Fruit fly (Drosophila melanogaster): ENCODE results near the gene Dysb.

The Dysb gene

DNA sequence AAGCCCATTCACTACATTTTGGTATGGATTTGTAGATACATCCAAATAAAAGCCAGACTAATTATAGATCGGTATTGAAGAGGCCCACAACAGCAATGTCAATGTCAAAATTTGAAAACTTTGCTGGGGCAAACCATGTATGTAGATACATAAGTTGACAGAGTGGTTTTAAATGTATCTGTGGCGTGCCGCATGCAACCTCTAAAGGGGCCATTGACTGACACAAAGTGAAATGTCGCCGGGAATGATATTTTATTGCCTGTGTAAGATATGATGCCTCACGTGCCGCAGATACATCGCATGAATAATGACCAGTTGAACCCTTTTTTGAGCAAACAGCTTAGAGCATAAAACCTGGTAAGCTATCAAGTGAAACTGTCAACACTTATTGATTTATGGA is 34.9 kb upstream of the Dysb start:
- no peak for TF ChIP-seq Myc (optimal IDR thresholded peaks at IDR 0.05)
- no peak for TF ChIP-seq psq (optimal IDR thresholded peaks at IDR 0.05)
- TF ChIP-seq Sin3A (optimal IDR thresholded peaks at IDR 0.05), result no peak
- TF ChIP-seq ttk (optimal IDR thresholded peaks at IDR 0.05), result no peak

DNA sequence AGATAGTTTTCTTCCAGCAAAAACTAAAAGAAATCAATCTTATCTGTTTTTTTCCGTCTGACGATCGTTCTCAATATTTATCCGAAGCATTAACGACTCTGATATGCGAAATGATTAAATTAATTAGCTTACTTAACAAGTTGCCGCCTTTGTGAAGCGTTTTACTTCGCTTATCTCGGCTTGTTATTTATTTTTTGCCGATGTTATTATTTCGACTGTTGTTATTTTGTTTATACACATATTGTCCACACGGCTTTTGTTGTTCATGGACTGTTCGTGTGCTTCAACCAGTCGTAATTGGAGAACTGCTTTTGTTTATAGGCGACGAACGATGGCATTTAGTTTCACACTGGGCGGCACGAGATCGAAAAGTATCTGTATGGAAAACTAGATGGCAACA is 34.3 kb upstream of the Dysb start:
- TF ChIP-seq Sin3A (optimal IDR thresholded peaks at IDR 0.05) (no peak), ttk (optimal IDR thresholded peaks at IDR 0.05) (no peak), Myc (optimal IDR thresholded peaks at IDR 0.05) (no peak), psq (optimal IDR thresholded peaks at IDR 0.05) (no peak), h (optimal IDR thresholded peaks at IDR 0.05) (no peak), insv (optimal IDR thresholded peaks at IDR 0.05) (no peak)

DNA sequence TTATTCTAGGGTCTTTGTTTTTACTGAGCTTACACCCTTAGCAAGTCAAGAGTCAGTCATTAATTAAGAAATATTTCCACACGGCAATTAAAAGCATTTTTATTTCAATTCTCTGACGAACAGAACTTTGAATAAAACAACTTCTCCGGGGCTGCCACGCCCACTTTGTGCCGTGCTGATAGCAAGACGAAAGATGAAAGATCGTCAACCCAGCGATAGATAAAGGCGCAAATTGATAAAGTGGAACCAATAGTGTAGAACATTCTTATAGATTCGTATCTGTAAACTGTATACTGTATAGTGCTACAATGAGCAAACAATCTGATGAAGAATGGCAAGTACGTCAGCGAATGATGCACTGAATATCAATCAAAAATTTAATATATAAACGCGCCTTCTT is 32.6 kb upstream of the Dysb start:
- TF ChIP-seq Sin3A (optimal IDR thresholded peaks at IDR 0.05) (no peak), Myc (optimal IDR thresholded peaks at IDR 0.05) (no peak), h (optimal IDR thresholded peaks at IDR 0.05) (no peak), ttk (optimal IDR thresholded peaks at IDR 0.05) (no peak), insv (optimal IDR thresholded peaks at IDR 0.05) (no peak)

DNA sequence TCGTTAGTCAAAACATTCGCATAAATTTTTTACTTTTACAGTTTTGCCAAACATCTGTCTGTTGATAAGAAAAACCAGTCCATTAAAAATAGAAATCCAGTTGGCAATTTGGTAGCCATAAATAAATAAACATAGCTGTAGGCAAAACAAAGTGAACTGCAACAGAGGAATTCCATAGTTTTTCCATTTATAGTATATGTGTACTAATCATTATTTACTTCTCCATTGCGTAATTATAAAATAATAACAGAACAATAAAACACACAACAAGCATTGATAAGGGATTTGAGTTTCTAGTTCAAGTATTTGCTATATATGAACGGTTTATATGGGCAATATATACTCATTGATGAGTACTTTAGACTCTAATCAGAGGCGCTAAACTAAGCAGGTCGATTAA is 30.9 kb upstream of the Dysb start:
- TF ChIP-seq psq (optimal IDR thresholded peaks at IDR 0.05) (no peak), ttk (optimal IDR thresholded peaks at IDR 0.05) (no peak), insv (optimal IDR thresholded peaks at IDR 0.05) (no peak), h (optimal IDR thresholded peaks at IDR 0.05) (no peak), Myc (optimal IDR thresholded peaks at IDR 0.05) (no peak), Sin3A (optimal IDR thresholded peaks at IDR 0.05) (no peak)

DNA sequence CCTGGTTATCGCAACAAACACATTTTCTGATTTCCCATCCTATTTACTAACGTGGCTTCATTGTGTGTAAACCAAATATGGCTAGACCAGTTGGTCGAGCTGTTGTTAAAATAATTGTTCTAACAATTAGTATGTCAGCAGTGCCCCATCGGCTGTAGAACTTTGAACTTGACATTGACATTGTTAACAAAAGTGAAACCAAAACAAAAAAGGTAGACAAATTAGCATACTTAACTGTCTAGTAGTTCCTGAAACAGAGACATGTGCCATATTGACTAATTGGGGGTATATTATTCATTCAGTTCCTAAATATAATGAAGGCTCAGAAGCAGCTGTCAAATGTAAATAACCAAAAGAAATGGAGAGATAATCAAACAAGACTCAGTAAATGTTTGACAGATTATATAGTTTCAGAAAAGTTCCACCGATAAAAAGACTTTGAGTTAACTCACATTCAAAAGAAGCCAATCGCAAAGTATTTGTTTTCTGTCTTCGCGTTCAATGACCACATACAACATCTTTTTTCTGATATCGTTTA is 29.8 kb upstream of the Dysb start:
- TF ChIP-seq Sin3A (optimal IDR thresholded peaks at IDR 0.05), result no peak
- TF ChIP-seq ttk (optimal IDR thresholded peaks at IDR 0.05), result no peak
- no peak for TF ChIP-seq psq (optimal IDR thresholded peaks at IDR 0.05)
- no peak for TF ChIP-seq h (optimal IDR thresholded peaks at IDR 0.05)
- TF ChIP-seq insv (optimal IDR thresholded peaks at IDR 0.05), result no peak
- no peak for TF ChIP-seq Myc (optimal IDR thresholded peaks at IDR 0.05)

DNA sequence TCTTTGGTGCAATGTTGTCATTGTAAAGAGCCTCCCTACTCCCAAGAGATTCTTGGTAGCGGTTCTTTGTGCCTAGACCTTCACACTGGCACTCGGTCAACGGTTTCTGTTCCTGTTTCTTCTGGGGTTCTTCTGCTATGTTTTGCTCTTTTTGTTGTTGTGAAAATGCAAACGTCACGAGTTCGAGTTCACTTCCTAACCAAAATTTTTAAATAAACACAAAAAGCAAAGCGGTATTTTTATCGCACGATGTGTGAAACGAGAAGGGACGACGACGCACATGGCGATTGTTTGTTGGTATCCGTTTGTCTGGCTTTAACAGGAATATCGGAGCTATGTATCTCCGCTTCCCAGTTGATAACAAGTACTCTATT is 27.6 kb upstream of the Dysb start:
- TF ChIP-seq insv (optimal IDR thresholded peaks at IDR 0.05), result no peak

DNA sequence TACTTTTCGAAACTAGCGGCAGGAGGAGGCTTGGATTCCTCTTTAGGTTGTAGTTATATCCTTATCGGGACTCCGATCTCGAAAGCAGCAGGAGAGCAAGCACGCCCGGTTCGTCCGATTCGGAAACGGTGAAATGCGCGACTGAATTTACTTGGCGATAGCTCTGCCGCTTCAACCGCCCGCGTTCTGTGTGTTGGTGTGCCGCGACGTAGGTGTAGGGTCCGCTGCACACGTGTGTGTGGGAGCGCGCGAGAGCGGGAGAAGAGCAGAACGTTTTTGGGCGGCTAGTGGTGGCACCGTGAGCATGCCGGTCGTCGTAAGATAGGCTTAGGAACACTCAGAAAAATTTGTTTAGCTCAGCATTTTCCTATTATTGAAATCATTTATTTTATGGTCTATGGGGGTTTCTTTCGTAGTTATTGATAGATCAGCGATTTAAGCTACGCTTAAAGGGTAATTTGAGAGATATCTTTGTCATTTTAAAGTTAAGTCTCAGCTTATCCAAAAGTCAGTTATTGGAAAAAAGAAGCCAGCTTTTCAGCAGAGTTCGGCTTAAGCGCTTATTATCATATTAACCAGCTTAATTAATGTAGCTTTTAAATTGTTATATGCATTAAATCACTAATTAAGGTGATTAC is 27.1 kb upstream of the Dysb start:
- TF ChIP-seq ttk (optimal IDR thresholded peaks at IDR 0.05), result no peak
- TF ChIP-seq psq (optimal IDR thresholded peaks at IDR 0.05), result no peak
- TF ChIP-seq Sin3A (optimal IDR thresholded peaks at IDR 0.05), result no peak
- no peak for TF ChIP-seq insv (optimal IDR thresholded peaks at IDR 0.05)
- no peak for TF ChIP-seq h (optimal IDR thresholded peaks at IDR 0.05)
- TF ChIP-seq Myc (optimal IDR thresholded peaks at IDR 0.05), result no peak

DNA sequence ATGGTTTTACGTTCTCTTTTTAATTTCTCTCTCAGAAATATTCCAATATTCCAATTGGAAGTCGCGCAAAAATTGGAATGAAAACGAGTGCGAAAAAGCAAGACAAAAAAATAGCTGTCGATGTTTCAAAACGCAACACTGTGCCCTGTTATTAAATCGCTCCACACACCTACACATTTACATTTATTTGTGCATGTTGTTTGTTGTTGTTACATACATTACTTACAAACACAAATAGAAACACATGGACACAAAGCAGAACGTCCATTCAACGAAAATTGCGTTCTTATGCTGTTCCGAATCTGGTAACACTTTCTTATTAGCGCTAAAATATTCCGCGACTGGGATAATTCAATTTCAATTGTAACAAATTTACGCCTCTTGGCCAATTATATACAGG is 26.3 kb upstream of the Dysb start:
- TF ChIP-seq psq (optimal IDR thresholded peaks at IDR 0.05) (no peak), insv (optimal IDR thresholded peaks at IDR 0.05) (no peak), ttk (optimal IDR thresholded peaks at IDR 0.05) (no peak), Sin3A (optimal IDR thresholded peaks at IDR 0.05) (no peak), Myc (optimal IDR thresholded peaks at IDR 0.05) (no peak), h (optimal IDR thresholded peaks at IDR 0.05) (no peak)

DNA sequence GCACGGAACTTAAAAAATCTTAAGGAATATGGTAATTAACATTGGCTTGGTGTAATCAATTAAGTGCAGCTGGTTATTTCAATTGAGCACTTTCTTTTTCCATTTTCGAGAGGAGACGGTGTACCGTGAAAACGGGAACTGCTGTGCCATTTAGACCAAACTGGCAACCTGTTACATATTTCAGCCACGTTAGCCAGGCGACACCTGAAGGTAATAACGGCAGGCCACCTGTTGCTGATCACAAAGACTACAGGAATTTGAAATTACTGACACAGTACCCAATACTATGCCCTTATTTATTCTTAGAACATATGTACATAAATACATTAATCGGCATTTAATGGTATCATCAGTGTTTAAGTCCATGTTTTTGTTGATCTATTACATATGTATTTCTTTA is 25.3 kb upstream of the Dysb start:
- TF ChIP-seq Sin3A (optimal IDR thresholded peaks at IDR 0.05) (no peak), psq (optimal IDR thresholded peaks at IDR 0.05) (no peak), h (optimal IDR thresholded peaks at IDR 0.05) (no peak), Myc (optimal IDR thresholded peaks at IDR 0.05) (no peak), ttk (optimal IDR thresholded peaks at IDR 0.05) (no peak), insv (optimal IDR thresholded peaks at IDR 0.05) (no peak)

DNA sequence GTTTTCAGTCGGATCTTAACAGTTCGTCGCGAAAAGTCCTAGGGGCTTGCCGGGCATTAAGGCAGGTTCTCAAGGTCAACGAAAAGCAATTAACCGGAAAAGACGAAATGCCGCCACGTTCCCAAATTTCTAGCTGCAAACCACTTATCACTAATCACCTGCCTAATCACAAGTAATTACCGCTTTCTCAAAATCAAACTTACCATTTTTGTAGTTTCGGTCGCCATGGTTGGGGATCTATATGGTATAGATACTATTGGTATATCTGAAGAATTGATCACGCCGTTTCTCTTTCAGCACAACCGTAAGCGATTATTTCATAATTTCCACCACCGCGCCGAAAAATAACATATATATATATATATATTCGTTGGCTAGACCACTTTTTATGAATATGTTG is 21.7 kb upstream of the Dysb start:
- no peak for TF ChIP-seq h (optimal IDR thresholded peaks at IDR 0.05)
- no peak for TF ChIP-seq ttk (optimal IDR thresholded peaks at IDR 0.05)
- TF ChIP-seq psq (optimal IDR thresholded peaks at IDR 0.05), result no peak
- no peak for TF ChIP-seq Myc (optimal IDR thresholded peaks at IDR 0.05)

DNA sequence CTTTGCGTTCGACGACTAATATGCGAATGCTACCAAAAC is 21.5 kb upstream of the Dysb start, which contains the start of gene Indy:
TSS of gene Indy (minus strand) at position 35 of the 39 bp plus-strand sequence.
- TF ChIP-seq h (optimal IDR thresholded peaks at IDR 0.05), result no peak
- no peak for TF ChIP-seq psq (optimal IDR thresholded peaks at IDR 0.05)
- no peak for TF ChIP-seq Myc (optimal IDR thresholded peaks at IDR 0.05)
- no peak for TF ChIP-seq Sin3A (optimal IDR thresholded peaks at IDR 0.05)

DNA sequence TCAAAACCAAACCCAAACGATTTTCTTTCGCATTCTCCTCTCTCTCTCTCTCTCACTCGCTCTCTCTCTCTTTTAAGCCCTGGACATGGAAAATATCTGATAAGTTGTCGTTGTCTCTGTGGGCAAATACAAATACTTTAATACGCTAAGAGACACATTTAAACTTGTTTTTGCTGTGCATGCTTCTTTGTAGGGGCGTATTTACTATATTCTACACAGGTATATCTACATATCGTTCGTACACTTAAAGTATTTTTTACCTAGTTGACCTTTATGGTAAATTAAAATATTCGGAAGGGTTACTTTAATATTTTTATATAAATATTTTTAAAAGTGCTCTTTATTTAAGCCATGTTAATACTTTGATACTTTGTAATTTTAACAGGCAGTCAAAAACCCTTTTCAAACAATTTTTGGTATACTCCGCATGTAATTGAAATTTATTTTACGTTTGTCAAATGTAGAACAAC is 21.3 kb upstream of the Dysb start:
- TF ChIP-seq psq (optimal IDR thresholded peaks at IDR 0.05) (no peak), insv (optimal IDR thresholded peaks at IDR 0.05) (no peak), ttk (optimal IDR thresholded peaks at IDR 0.05) (no peak), Sin3A (optimal IDR thresholded peaks at IDR 0.05) (no peak), h (optimal IDR thresholded peaks at IDR 0.05) (no peak), Myc (optimal IDR thresholded peaks at IDR 0.05) (no peak)

DNA sequence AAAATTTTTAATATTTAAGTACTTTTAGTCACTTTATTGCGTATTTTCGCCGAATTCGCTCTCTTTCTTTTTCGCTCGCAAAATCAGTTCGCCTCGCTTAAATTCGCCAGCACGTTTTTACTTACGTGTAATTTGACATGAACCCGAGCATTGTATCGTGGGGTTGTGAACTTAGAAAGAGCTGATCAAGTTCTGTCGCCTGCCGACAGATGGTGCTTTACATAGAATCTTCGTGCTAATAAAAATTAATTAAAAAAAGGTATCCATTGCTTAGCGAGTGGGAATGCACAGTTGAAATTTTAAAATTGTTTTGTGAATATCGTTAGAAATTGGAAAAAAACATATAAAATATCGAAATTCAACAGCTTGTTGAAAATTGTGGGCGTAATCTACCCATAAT is 19.1 kb upstream of the Dysb start:
- TF ChIP-seq Sin3A (optimal IDR thresholded peaks at IDR 0.05) (no peak), h (optimal IDR thresholded peaks at IDR 0.05) (peak; percentile 82)

DNA sequence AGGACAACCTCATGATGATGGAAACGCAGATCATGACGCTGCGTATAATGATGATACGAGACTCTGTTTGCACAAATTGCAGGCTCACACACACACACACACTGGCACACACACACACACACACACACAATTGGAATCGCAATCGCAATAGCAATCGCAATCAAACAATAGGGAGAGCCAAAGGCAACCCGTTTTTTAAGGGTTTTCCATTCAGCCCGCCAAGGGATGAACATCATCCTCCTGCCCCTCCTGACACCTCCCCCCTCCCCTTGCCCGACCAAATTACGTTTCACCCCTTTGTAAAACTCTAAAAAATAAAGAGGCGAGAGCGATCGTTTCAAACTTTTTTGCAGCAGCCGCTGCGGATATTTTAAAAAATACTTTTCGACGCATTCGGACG is 15.3 kb upstream of the Dysb start:
- TF ChIP-seq ttk (optimal IDR thresholded peaks at IDR 0.05), result no peak
- no peak for TF ChIP-seq psq (optimal IDR thresholded peaks at IDR 0.05)
- TF ChIP-seq insv (optimal IDR thresholded peaks at IDR 0.05), result no peak
- no peak for TF ChIP-seq h (optimal IDR thresholded peaks at IDR 0.05)
- TF ChIP-seq Sin3A (optimal IDR thresholded peaks at IDR 0.05), result no peak
- no peak for TF ChIP-seq Myc (optimal IDR thresholded peaks at IDR 0.05)

Measured in Kc167 (cell line).